3 worm cellular contexts compared by ENCODE assay signal in genomic region chrV:19063326-19063725, ce11.
TF ChIP-seq lines count a peak whose summit lies in the region.

No protein-coding gene starts in this region.

TF ChIP-seq in whole organism, L3 larva, 47 proteins besides CTCF, POLR2A, EP300 and RAD21:
- TF ChIP-seq ceh-28 (tag; optimal IDR thresholded peaks at IDR 0.05; lab: Kevin White, UChicago) (peak; percentile 72), snpc-4 (tag; optimal IDR thresholded peaks at IDR 0.05; lab: Kevin White, UChicago) (no peak), skn-1 (tag; optimal IDR thresholded peaks at IDR 0.05; lab: Kevin White, UChicago) (no peak)

TF ChIP-seq in whole organism, L4 larva, 104 proteins besides CTCF, POLR2A, EP300 and RAD21:
- TF ChIP-seq T26A8.4 (GFP tag; IDR thresholded peaks at IDR 0.05; lab: Robert Waterston, UW) (no peak), ceh-20 (GFP tag; IDR thresholded peaks at IDR 0.05; lab: Robert Waterston, UW) (no peak), zip-2 (tag; optimal IDR thresholded peaks at IDR 0.05; lab: Kevin White, UChicago) (no peak), snpc-4 (tag; optimal IDR thresholded peaks at IDR 0.05; lab: Kevin White, UChicago) (no peak), ceh-28 (tag; optimal IDR thresholded peaks at IDR 0.05; lab: Kevin White, UChicago) (peak; percentile 77), lir-3 (tag; optimal IDR thresholded peaks at IDR 0.05; lab: Kevin White, UChicago) (no peak), aly-2 (tag; optimal IDR thresholded peaks at IDR 0.05; lab: Kevin White, UChicago) (no peak), dmd-9 (GFP tag; IDR thresholded peaks at IDR 0.05; lab: Robert Waterston, UW) (no peak)

TF ChIP-seq in whole organism, midembryonic, 9 proteins besides CTCF, POLR2A, EP300 and RAD21:
- TF ChIP-seq ref-1 (GFP tag; conservative IDR thresholded peaks at IDR 0.05; lab: Robert Waterston, UW) (no peak), T22C8.4 (GFP tag; IDR thresholded peaks at IDR 0.05; lab: Robert Waterston, UW) (peak; percentile 44; the same call in 1 of the 2 replicates)
TF ChIP-seq in whole organism, midembryonic: peak in this region for 1.

Comparison
In these comparisons a context has a peak if more than half of its experiments do, and no peak if none do; other contexts are left out.
1. Of the 28 proteins assayed by ChIP-seq in both whole organism, L4 larva and whole organism, L3 larva: peak only in whole organism, L4 larva: none; only in whole organism, L3 larva: none; in both: ceh-28; in neither: 27.